Worm (Caenorhabditis elegans): ENCODE data around the gene arr-1.

Gene arr-1

ce11 chrX:974499-975235 lies 24.1 kb downstream of the arr-1 start, which contains the start of gene vps-45:
Gene vps-45, minus strand, starts transcription at chrX:974848.
- peak; percentile 56 for TF ChIP-seq ref-2 (tag; optimal IDR thresholded peaks at IDR 0.05)
- no peak for TF ChIP-seq odd-2 (tag; optimal IDR thresholded peaks at IDR 0.05)
- TF ChIP-seq ets-4 (tag; optimal IDR thresholded peaks at IDR 0.05) = peak; percentile 15
- TF ChIP-seq K02D7.2 (tag; optimal IDR thresholded peaks at IDR 0.05) = no peak
- TF ChIP-seq ceh-45 (GFP tag; IDR thresholded peaks at IDR 0.05) = no peak
- no peak for TF ChIP-seq hlh-30 (tag; optimal IDR thresholded peaks at IDR 0.05; ENCODE audit: insufficient read depth)
- no peak for TF ChIP-seq pha-2 (tag; optimal IDR thresholded peaks at IDR 0.05)
- TF ChIP-seq ceh-14 (tag; optimal IDR thresholded peaks at IDR 0.05) = no peak
- TF ChIP-seq pat-9 (tag; optimal IDR thresholded peaks at IDR 0.05) = no peak
- TF ChIP-seq hlh-13 (GFP tag; optimal IDR thresholded peaks at IDR 0.05) = no peak
- TF ChIP-seq madf-2 (tag; optimal IDR thresholded peaks at IDR 0.05) = no peak
- TF ChIP-seq zip-5 (tag; optimal IDR thresholded peaks at IDR 0.05) = no peak
- TF ChIP-seq ceh-30 (tag; optimal IDR thresholded peaks at IDR 0.05) = no peak
- TF ChIP-seq T23F11.4 (GFP tag; optimal IDR thresholded peaks at IDR 0.05) = no peak
- peak; percentile 20 for TF ChIP-seq tbx-2 (tag; optimal IDR thresholded peaks at IDR 0.05)
- no peak for TF ChIP-seq sox-4 (tag; optimal IDR thresholded peaks at IDR 0.05)
- no peak for TF ChIP-seq elt-2 (tag; optimal IDR thresholded peaks at IDR 0.05)
- TF ChIP-seq dve-1 (tag; optimal IDR thresholded peaks at IDR 0.05) = no peak
- TF ChIP-seq ceh-24 (tag; optimal IDR thresholded peaks at IDR 0.05) = no peak
- TF ChIP-seq C38D4.7 (GFP tag; optimal IDR thresholded peaks at IDR 0.05) = no peak
- TF ChIP-seq hlh-6 (tag; optimal IDR thresholded peaks at IDR 0.05) = no peak
- TF ChIP-seq mec-3 (tag; optimal IDR thresholded peaks at IDR 0.05; ENCODE audit: borderline replicate concordance) = no peak
- no peak for TF ChIP-seq hlh-15 (tag; optimal IDR thresholded peaks at IDR 0.05)
- no peak for TF ChIP-seq fkh-6 (tag; optimal IDR thresholded peaks at IDR 0.05)
- TF ChIP-seq nhr-232 (tag; optimal IDR thresholded peaks at IDR 0.05) = no peak
- TF ChIP-seq ama-1 (optimal IDR thresholded peaks at IDR 0.05) = no peak
- no peak for TF ChIP-seq dmd-4 (tag; optimal IDR thresholded peaks at IDR 0.05; ENCODE audit: borderline replicate concordance)
- no peak for TF ChIP-seq unc-55 (GFP tag; optimal IDR thresholded peaks at IDR 0.05)
- no peak for TF ChIP-seq C08G9.2 (tag; optimal IDR thresholded peaks at IDR 0.05)
- no peak for TF ChIP-seq syd-9 (tag; optimal IDR thresholded peaks at IDR 0.05)
- no peak for TF ChIP-seq elt-4 (tag; optimal IDR thresholded peaks at IDR 0.05)
- no peak for TF ChIP-seq ceh-34 (tag; optimal IDR thresholded peaks at IDR 0.05)
- no peak for TF ChIP-seq ceh-22 (tag; optimal IDR thresholded peaks at IDR 0.05)
- peak; percentile 69 for TF ChIP-seq ceh-31 (tag; optimal IDR thresholded peaks at IDR 0.05)
- TF ChIP-seq unc-3 (GFP tag; conservative IDR thresholded peaks at IDR 0.05) = no peak
- no peak for TF ChIP-seq unc-3 (tag; optimal IDR thresholded peaks at IDR 0.05)
- no peak for TF ChIP-seq sox-2 (GFP tag; IDR thresholded peaks at IDR 0.05)
- TF ChIP-seq fax-1 (tag; optimal IDR thresholded peaks at IDR 0.05) = no peak
- TF ChIP-seq gmeb-2 (tag; optimal IDR thresholded peaks at IDR 0.05) = no peak
- peak; percentile 14 for TF ChIP-seq ceh-18 (tag; optimal IDR thresholded peaks at IDR 0.05)
- TF ChIP-seq tbx-7 (tag; optimal IDR thresholded peaks at IDR 0.05) = no peak
- no peak for TF ChIP-seq lin-11 (tag; optimal IDR thresholded peaks at IDR 0.05)
- no peak for TF ChIP-seq unc-86 (tag; optimal IDR thresholded peaks at IDR 0.05)
- TF ChIP-seq pax-1 (tag; optimal IDR thresholded peaks at IDR 0.05) = no peak
- peak; percentile 46 for TF ChIP-seq nfya-1 (tag; optimal IDR thresholded peaks at IDR 0.05)
- TF ChIP-seq ceh-19 (GFP tag; optimal IDR thresholded peaks at IDR 0.05) = no peak
- TF ChIP-seq fkh-10 (GFP tag; optimal IDR thresholded peaks at IDR 0.05) = no peak
- no peak for TF ChIP-seq K09A11.1 (tag; optimal IDR thresholded peaks at IDR 0.05; ENCODE audit: insufficient read depth)
- peak; percentile 15 for TF ChIP-seq unc-42 (tag; optimal IDR thresholded peaks at IDR 0.05)
- TF ChIP-seq pqm-1 (tag; optimal IDR thresholded peaks at IDR 0.05) = no peak
- no peak for TF ChIP-seq rnt-1 (tag; optimal IDR thresholded peaks at IDR 0.05)
- TF ChIP-seq pag-3 (tag; optimal IDR thresholded peaks at IDR 0.05; ENCODE audit: borderline replicate concordance) = no peak
- TF ChIP-seq hlh-8 (tag; optimal IDR thresholded peaks at IDR 0.05) = peak; percentile 24
